Fruit fly (Drosophila melanogaster) whole organism, adult: ENCODE results near the gene Droj2.

Source experiments
- CG11617 ChIP-seq: fragments of 200-800 bp; sonication (Bioruptor generic); optimal IDR thresholded peaks from 2 replicates; lab custom pipeline; 2017; ENCODE audit warnings: mild to moderate bottlenecking, missing biosample characterization, missing genetic modification reagents, missing genetic modification characterization
- CG12768 ChIP-seq: fragments of 200-800 bp; sonication (Bioruptor generic); optimal IDR thresholded peaks from 2 replicates; lab custom pipeline; 2017; ENCODE audit warnings: missing biosample characterization, missing genetic modification characterization, mild to moderate bottlenecking, moderate library complexity, missing genetic modification reagents
- CG14711 ChIP-seq: fragments of 200-800 bp; sonication (Bioruptor generic); optimal IDR thresholded peaks from 2 replicates; lab custom pipeline; 2018; ENCODE audit warnings: missing biosample characterization, mild to moderate bottlenecking, missing genetic modification characterization, moderate library complexity
- CG1620 ChIP-seq: fragments of 200-800 bp; sonication (Bioruptor generic); optimal IDR thresholded peaks from 2 replicates; lab custom pipeline; 2016; ENCODE audit warnings: missing biosample characterization, missing genetic modification characterization
- CG33017 ChIP-seq: fragments of 200-800 bp; sonication (Bioruptor generic); optimal IDR thresholded peaks from 2 replicates; lab custom pipeline; 2018; ENCODE audit warnings: missing biosample characterization, mild to moderate bottlenecking, missing genetic modification characterization, moderate library complexity
- CG5204 ChIP-seq: fragments of 200-800 bp; sonication (Bioruptor generic); optimal IDR thresholded peaks from 2 replicates; lab custom pipeline; 2016; ENCODE audit warnings: missing biosample characterization, missing genetic modification characterization
- CG7045 ChIP-seq: fragments of 200-800 bp; sonication (Bioruptor generic); optimal IDR thresholded peaks from 2 replicates; lab custom pipeline; 2017; ENCODE audit warnings: missing biosample characterization, mild to moderate bottlenecking, missing genetic modification characterization
- CG7101 ChIP-seq: fragments of 200-800 bp; sonication (Bioruptor generic); optimal IDR thresholded peaks from 2 replicates; lab custom pipeline; 2018; ENCODE audit warnings: missing biosample characterization, mild to moderate bottlenecking, missing genetic modification characterization, moderate library complexity
- Clk ChIP-seq: fragments of 200-800 bp; sonication (Bioruptor generic); optimal IDR thresholded peaks from 2 replicates; lab custom pipeline; 2017; ENCODE audit warnings: missing biosample characterization, missing genetic modification characterization
- Crg-1 ChIP-seq: fragments of 200-800 bp; sonication (Bioruptor generic); optimal IDR thresholded peaks from 2 replicates; lab custom pipeline; 2016; ENCODE audit warnings: missing biosample characterization, missing genetic modification characterization
- Hr96 ChIP-seq: fragments of 200-800 bp; sonication (Bioruptor generic); optimal IDR thresholded peaks from 2 replicates; lab custom pipeline; 2016; ENCODE audit warnings: missing biosample characterization, missing genetic modification characterization
- Mnt ChIP-seq: fragments of 200-800 bp; sonication (Bioruptor generic); optimal IDR thresholded peaks from 2 replicates; lab custom pipeline; 2016; ENCODE audit warnings: missing biosample characterization, mild to moderate bottlenecking, missing genetic modification characterization
- bab1 ChIP-seq: fragments of 200-800 bp; sonication (Bioruptor generic); optimal IDR thresholded peaks from 3 replicates; lab custom pipeline; 2019; ENCODE audit warnings: missing biosample characterization, mild to moderate bottlenecking, missing genetic modification characterization, moderate library complexity
- cic ChIP-seq: fragments of 200-800 bp; sonication (Bioruptor generic); optimal IDR thresholded peaks from 2 replicates; lab custom pipeline; 2017; ENCODE audit warnings: missing biosample characterization, mild to moderate bottlenecking, missing genetic modification characterization, moderate library complexity
- cnc ChIP-seq, 2 experiments: fragments of >200 bp; optimal IDR thresholded peaks; 2 replicates each; lab custom pipeline; 2017
- kay ChIP-seq: fragments of 200-800 bp; sonication (Bioruptor generic); peaks from one replicate; lab custom pipeline; 2016; ENCODE audit warnings: missing biosample characterization, missing genetic modification characterization, borderline replicate concordance
- ovo ChIP-seq: fragments of 200-800 bp; sonication (Bioruptor generic); optimal IDR thresholded peaks from 2 replicates; lab custom pipeline; 2016; ENCODE audit warnings: missing biosample characterization, missing genetic modification characterization
- pad ChIP-seq: fragments of 200-800 bp; sonication (Bioruptor generic); optimal IDR thresholded peaks from 3 replicates; lab custom pipeline; 2017; ENCODE audit warnings: missing biosample characterization, missing genetic modification characterization, mild to moderate bottlenecking, moderate library complexity, missing genetic modification reagents
- tj ChIP-seq: fragments of 200-800 bp; sonication (Bioruptor generic); optimal IDR thresholded peaks from 3 replicates; lab custom pipeline; 2017; ENCODE audit warnings: missing biosample characterization, mild to moderate bottlenecking, missing genetic modification characterization, moderate library complexity
- toe ChIP-seq: fragments of 200-800 bp; sonication (Bioruptor generic); optimal IDR thresholded peaks from 2 replicates; lab custom pipeline; 2016; ENCODE audit warnings: missing biosample characterization, missing genetic modification characterization

The Droj2 gene

dm6 chr3R:13404841-13405441, 23.0 kb downstream of the Droj2 start, which contains the start of gene yellow-e3:
Gene yellow-e3 (minus strand): TSS chr3R:13404870.
- no peak for TF ChIP-seq Hr96
- TF ChIP-seq kay (GFP tag; lab: Kevin White, UChicago), result peak; percentile 1

- TF ChIP-seq Clk (no peak), kay (GFP tag; lab: Kevin White, UChicago) (no peak), cic (GFP tag; lab: Kevin White, UChicago) (no peak), Hr96 (no peak)
Observed at dm6 chr3R:13406898-13407297, 25.0 kb downstream of the Droj2 start, which contains the start of gene yellow-e2. Gene yellow-e2 (minus strand): TSS chr3R:13406998.

- TF ChIP-seq tj (GFP tag; lab: Kevin White, UChicago) (peak; percentile 26), bab1 (GFP tag; lab: Kevin White, UChicago) (no peak)
Observed at dm6 chr3R:13412704-13413103, 30.8 kb downstream of the Droj2 start.

dm6 chr3R:13415186-13415585, 33.3 kb downstream of the Droj2 start, which contains the start of gene yellow-e:
Gene yellow-e (minus strand): TSS chr3R:13415286.
- TF ChIP-seq ovo (GFP tag; lab: Kevin White, UChicago) (no peak), cnc (optimal IDR thresholded peaks at IDR 0.05; lab: Kevin White, UChicago) (no peak), CG33017 (tag; lab: Kevin White, UChicago) (no peak), CG12768 (GFP tag; lab: Kevin White, UChicago) (no peak), tj (GFP tag; lab: Kevin White, UChicago) (no peak), Hr96 (no peak), CG5204 (no peak), cic (GFP tag; lab: Kevin White, UChicago) (no peak), toe (GFP tag; lab: Kevin White, UChicago) (no peak), CG7045 (GFP tag; lab: Kevin White, UChicago) (no peak), CG1620 (GFP tag; lab: Kevin White, UChicago) (no peak), kay (GFP tag; lab: Kevin White, UChicago) (no peak), Mnt (no peak), Crg-1 (GFP tag; lab: Kevin White, UChicago) (no peak), Clk (no peak), CG7101 (tag; lab: Kevin White, UChicago) (no peak)

- no peak for TF ChIP-seq cic (GFP tag; lab: Kevin White, UChicago)
- TF ChIP-seq tj (GFP tag; lab: Kevin White, UChicago), result no peak
- no peak for TF ChIP-seq toe (GFP tag; lab: Kevin White, UChicago)
- no peak for TF ChIP-seq Clk
- TF ChIP-seq cnc (optimal IDR thresholded peaks at IDR 0.05; lab: Kevin White, UChicago), result no peak
- TF ChIP-seq Crg-1 (GFP tag; lab: Kevin White, UChicago), result no peak
- no peak for TF ChIP-seq CG7101 (tag; lab: Kevin White, UChicago)
- no peak for TF ChIP-seq bab1 (GFP tag; lab: Kevin White, UChicago)
- no peak for TF ChIP-seq ovo (GFP tag; lab: Kevin White, UChicago)
- TF ChIP-seq CG1620 (GFP tag; lab: Kevin White, UChicago), result no peak
Observed at dm6 chr3R:13417067-13417595, 35.2 kb downstream of the Droj2 start.

- TF ChIP-seq CG7045 (GFP tag; lab: Kevin White, UChicago), result no peak
- no peak for TF ChIP-seq toe (GFP tag; lab: Kevin White, UChicago)
- TF ChIP-seq CG14711 (tag; lab: Kevin White, UChicago), result no peak
- no peak for TF ChIP-seq kay (GFP tag; lab: Kevin White, UChicago)
- no peak for TF ChIP-seq CG7101 (tag; lab: Kevin White, UChicago)
- TF ChIP-seq CG5204, result no peak
- no peak for TF ChIP-seq Mnt
- no peak for TF ChIP-seq CG11617
- no peak for TF ChIP-seq CG12768 (GFP tag; lab: Kevin White, UChicago)
- no peak for TF ChIP-seq cnc (optimal IDR thresholded peaks at IDR 0.05; lab: Kevin White, UChicago)
- TF ChIP-seq Hr96, result no peak
Observed at dm6 chr3R:13419979-13420378, 38.1 kb downstream of the Droj2 start, which contains the start of gene Ir87a. Gene Ir87a (plus strand): TSS chr3R:13420279.

- no peak for TF ChIP-seq CG12768 (GFP tag; lab: Kevin White, UChicago)
- TF ChIP-seq bab1 (GFP tag; lab: Kevin White, UChicago), result no peak
- no peak for TF ChIP-seq ovo (GFP tag; lab: Kevin White, UChicago)
- TF ChIP-seq CG1620 (GFP tag; lab: Kevin White, UChicago), result no peak
- TF ChIP-seq toe (GFP tag; lab: Kevin White, UChicago), result no peak
- TF ChIP-seq pad (GFP tag; lab: Kevin White, UChicago), result no peak
- TF ChIP-seq cic (GFP tag; lab: Kevin White, UChicago), result no peak
- TF ChIP-seq CG14711 (tag; lab: Kevin White, UChicago), result no peak
- no peak for TF ChIP-seq CG7045 (GFP tag; lab: Kevin White, UChicago)
- TF ChIP-seq tj (GFP tag; lab: Kevin White, UChicago), result no peak
- no peak for TF ChIP-seq Clk
- TF ChIP-seq Hr96, result no peak
Observed at dm6 chr3R:13422178-13422577, 40.3 kb downstream of the Droj2 start.
